Fruit fly (Drosophila melanogaster): ENCODE measurements around the gene CG13054.

DNA sequence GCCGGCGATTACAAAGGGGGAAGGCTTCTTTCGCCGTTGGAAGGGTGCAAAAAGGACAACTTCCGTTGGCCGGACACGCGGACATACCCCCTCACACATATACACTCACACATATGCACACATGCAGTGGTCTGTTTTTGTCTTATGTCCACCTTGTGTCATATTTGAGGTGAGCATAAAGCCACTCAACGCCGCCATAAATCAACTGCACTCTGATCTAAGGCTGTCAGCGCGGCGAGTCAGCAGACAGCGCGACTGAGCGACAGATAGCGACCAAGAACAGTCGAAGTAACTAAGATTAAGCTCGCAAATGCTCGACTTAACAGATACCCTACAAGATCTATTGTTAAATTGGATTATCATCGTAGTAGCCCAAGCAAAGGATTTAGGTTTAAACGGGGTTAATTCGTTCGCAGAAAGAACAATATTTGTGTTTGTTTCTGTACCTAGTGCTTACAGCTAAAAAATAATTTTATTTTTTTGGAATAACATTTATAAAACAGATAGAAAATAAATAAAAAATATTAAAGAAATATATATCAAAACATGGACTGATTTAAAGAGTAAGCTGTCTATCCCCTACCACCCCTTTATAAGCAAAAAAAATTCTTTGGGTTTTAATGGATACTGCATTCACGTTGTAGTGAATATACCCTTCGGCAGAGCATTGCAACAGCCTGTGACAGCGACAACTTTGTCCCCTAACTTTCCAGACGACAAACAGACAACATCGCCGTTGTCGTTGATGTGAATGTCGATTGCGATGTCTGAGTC, 48.0 kb downstream of the CG13054 start:
- TF ChIP-seq lola (GFP tag; optimal IDR thresholded peaks at IDR 0.05) (no peak), h (GFP tag; optimal IDR thresholded peaks at IDR 0.05) (no peak), OdsH (GFP tag; optimal IDR thresholded peaks at IDR 0.05) (no peak), fru (GFP tag; optimal IDR thresholded peaks at IDR 0.05) (no peak), usp (GFP tag; optimal IDR thresholded peaks at IDR 0.05) (no peak), Dfd (GFP tag; optimal IDR thresholded peaks at IDR 0.05) (no peak), Abd-B (GFP tag; optimal IDR thresholded peaks at IDR 0.05) (no peak), rgr (GFP tag; optimal IDR thresholded peaks at IDR 0.05) (no peak), dl (GFP tag; optimal IDR thresholded peaks at IDR 0.05; ENCODE audit: insufficient read depth in 1 of 2, partially characterized antibody in 2 of 2) (no peak), Hnf4 (GFP tag; optimal IDR thresholded peaks at IDR 0.05) (no peak), Jra (GFP tag; optimal IDR thresholded peaks at IDR 0.05) (no peak), br (GFP tag; optimal IDR thresholded peaks at IDR 0.05) (no peak), Hr83 (GFP tag; optimal IDR thresholded peaks at IDR 0.05; ENCODE audit: poor library complexity, severe bottlenecking) (no peak)

Measured in whole organism, wandering third instar larva.